Fruit fly (Drosophila melanogaster) whole organism, embryonic: Measurements from ENCODE around the gene COX7AL2.

ENCODE experiments used
- ATbp ChIP-seq: fragments of 200-800 bp; sonication (Bioruptor generic); optimal IDR thresholded peaks from 2 replicates; lab custom pipeline; 2017; ENCODE audit warnings: missing biosample characterization, mild to moderate bottlenecking, missing genetic modification characterization, missing genetic modification reagents
- Aef1 ChIP-seq: fragments of 200-800 bp; sonication (Bioruptor generic); IDR thresholded peaks from 3 replicates; pipeline ENCODE4 v1.3.6; 2022; ENCODE audit warnings: missing biosample characterization, missing genetic modification characterization
- CG10267 ChIP-seq: fragments of 200-800 bp; sonication (Bioruptor generic); optimal IDR thresholded peaks from 2 replicates; lab custom pipeline; 2018; ENCODE audit warnings: missing biosample characterization, mild to moderate bottlenecking, missing genetic modification characterization, moderate library complexity
- CG11247 ChIP-seq: fragments of 200-800 bp; sonication (Bioruptor generic); IDR thresholded peaks from 2 replicates; pipeline ENCODE4 v1.3.6; 2022; ENCODE audit warnings: missing biosample characterization, missing genetic modification characterization
- CG11696 ChIP-seq: fragments of 200-800 bp; sonication (Bioruptor generic); IDR thresholded peaks from 2 replicates; pipeline ENCODE4 v1.3.6; 2022; ENCODE audit warnings: missing biosample characterization, missing genetic modification characterization
- CG12155 ChIP-seq: fragments of 200-800 bp; sonication (Bioruptor generic); optimal IDR thresholded peaks from 3 replicates; lab custom pipeline; 2016; ENCODE audit warnings: missing biosample characterization, missing genetic modification characterization
- CG12299 ChIP-seq: fragments of 200-800 bp; sonication (Bioruptor generic); optimal IDR thresholded peaks from 2 replicates; lab custom pipeline; 2018; ENCODE audit warnings: missing biosample characterization, mild to moderate bottlenecking, missing genetic modification characterization
- CG12659 ChIP-seq: fragments of 200-800 bp; sonication (Bioruptor generic); optimal IDR thresholded peaks from 3 replicates; lab custom pipeline; 2017; ENCODE audit warnings: mild to moderate bottlenecking, missing biosample characterization, missing genetic modification reagents, missing genetic modification characterization
- CG15479 ChIP-seq: fragments of 200-800 bp; sonication (Bioruptor generic); optimal IDR thresholded peaks from 3 replicates; lab custom pipeline; 2019; ENCODE audit warnings: missing biosample characterization, mild to moderate bottlenecking, missing genetic modification characterization, moderate library complexity
- CG17186 ChIP-seq: fragments of 200-800 bp; sonication (Bioruptor generic); optimal IDR thresholded peaks from 3 replicates; lab custom pipeline; 2017; ENCODE audit warnings: missing biosample characterization, missing genetic modification reagents, missing genetic modification characterization
- CG17568 ChIP-seq: fragments of 200-800 bp; sonication (Bioruptor generic); optimal IDR thresholded peaks from 2 replicates; lab custom pipeline; 2018; ENCODE audit warnings: missing biosample characterization, mild to moderate bottlenecking, missing genetic modification characterization, moderate library complexity
- CG2120 ChIP-seq: fragments of 200-800 bp; sonication (Bioruptor generic); optimal IDR thresholded peaks from 3 replicates; lab custom pipeline; 2016; ENCODE audit warnings: missing biosample characterization, missing genetic modification characterization
- CG2712 ChIP-seq: fragments of 200-800 bp; optimal IDR thresholded peaks from 3 replicates; lab custom pipeline; 2019; ENCODE audit warnings: missing biosample characterization, mild to moderate bottlenecking, missing genetic modification characterization, moderate library complexity
- CG33557 ChIP-seq: fragments of 200-800 bp; sonication (Bioruptor generic); optimal IDR thresholded peaks from 2 replicates; lab custom pipeline; 2019; ENCODE audit warnings: missing biosample characterization, mild to moderate bottlenecking, missing genetic modification characterization, moderate library complexity
- CG4617 ChIP-seq: fragments of 200-800 bp; sonication (Bioruptor generic); optimal IDR thresholded peaks from 3 replicates; lab custom pipeline; 2016; ENCODE audit warnings: missing biosample characterization, missing genetic modification characterization, borderline replicate concordance
- CG6689 ChIP-seq: fragments of 200-800 bp; sonication (Bioruptor generic); IDR thresholded peaks from 2 replicates; pipeline ENCODE4 v1.3.6; 2022; ENCODE audit warnings: missing biosample characterization, missing genetic modification characterization
- CG6791 ChIP-seq: fragments of 200-800 bp; sonication (Bioruptor generic); IDR thresholded peaks from 3 replicates; pipeline ENCODE4 v1.3.6; 2022; ENCODE audit warnings: missing biosample characterization, missing genetic modification characterization; ENCODE audit not compliant: partially characterized antibody
- CG7357 ChIP-seq: fragments of 200-800 bp; sonication (Bioruptor generic); IDR thresholded peaks from 3 replicates; pipeline ENCODE4 v1.3.6; 2022; ENCODE audit warnings: missing biosample characterization, missing genetic modification characterization
- CG7987 ChIP-seq: fragments of 200-800 bp; sonication (Bioruptor generic); optimal IDR thresholded peaks from 2 replicates; lab custom pipeline; 2018; ENCODE audit warnings: missing biosample characterization, mild to moderate bottlenecking, missing genetic modification characterization, moderate library complexity
- CG8290 ChIP-seq, 3 experiments: fragments of 200-800 bp; sonication (Bioruptor generic); optimal IDR thresholded peaks; 2 replicates each; lab custom pipeline; 2016 to 2019; ENCODE audit warnings: missing biosample characterization in 3 of 3, missing genetic modification characterization in 3 of 3, mild to moderate bottlenecking in 2 of 3, moderate library complexity in 1 of 3
- CG9876 ChIP-seq: fragments of 200-800 bp; sonication (Bioruptor generic); optimal IDR thresholded peaks from 2 replicates; lab custom pipeline; 2016; ENCODE audit warnings: missing biosample characterization, missing genetic modification characterization
- D ChIP-seq, 2 experiments: fragments of 200-800 bp in 1 of 2; fragments of >200 bp in 1 of 2; sonication (Bioruptor generic) in 1 of 2; optimal IDR thresholded peaks; 2 replicates in 1 of 2; 3 replicates in 1 of 2; lab custom pipeline; 2017; ENCODE audit warnings: mild to moderate bottlenecking in 1 of 2, missing biosample characterization in 1 of 2, missing genetic modification characterization in 1 of 2, missing genetic modification reagents in 1 of 2
- Dip3 ChIP-seq: fragments of 200-800 bp; sonication (Bioruptor generic); optimal IDR thresholded peaks from 3 replicates; lab custom pipeline; 2016; ENCODE audit warnings: missing biosample characterization, missing genetic modification characterization
- Dp ChIP-seq: fragments of 200-800 bp; sonication (Bioruptor generic); optimal IDR thresholded peaks from 2 replicates; lab custom pipeline; 2018; ENCODE audit warnings: missing biosample characterization, mild to moderate bottlenecking, missing genetic modification characterization, moderate library complexity
- HHEX ChIP-seq: fragments of 200-800 bp; sonication (Bioruptor generic); optimal IDR thresholded peaks from 3 replicates; lab custom pipeline; 2017; ENCODE audit warnings: missing biosample characterization, mild to moderate bottlenecking, missing genetic modification characterization, missing genetic modification reagents
- Med ChIP-seq: fragments of 200-800 bp; sonication (Bioruptor generic); peaks from one replicate; lab custom pipeline; 2016; ENCODE audit warnings: missing biosample characterization, missing genetic modification characterization, mild to moderate bottlenecking, inconsistent platforms, moderate library complexity
- NFAT ChIP-seq: fragments of 200-800 bp; sonication (Bioruptor generic); IDR thresholded peaks from 2 replicates; pipeline ENCODE4 v1.3.6; 2022; ENCODE audit warnings: missing biosample characterization, missing genetic modification characterization
- Taf1 ChIP-seq: fragments of 200-800 bp; sonication (Bioruptor generic); IDR thresholded peaks from 2 replicates; pipeline ENCODE4 v1.3.6; 2022; ENCODE audit warnings: missing biosample characterization, missing genetic modification characterization
- Xrp1 ChIP-seq: fragments of 200-800 bp; sonication (Bioruptor generic); IDR thresholded peaks from 2 replicates; pipeline ENCODE4 v1.3.6; 2022; ENCODE audit warnings: missing biosample characterization, missing genetic modification characterization
- ase ChIP-seq: fragments of 200-800 bp; sonication (Bioruptor generic); IDR thresholded peaks from 3 replicates; pipeline ENCODE4 v1.3.6; 2022; ENCODE audit warnings: missing biosample characterization, missing genetic modification characterization
- bsh ChIP-seq, 2 experiments: fragments of 200-800 bp; sonication (Bioruptor generic); optimal IDR thresholded peaks; 2 replicates each; lab custom pipeline; 2017 to 2018; ENCODE audit warnings: mild to moderate bottlenecking in 2 of 2, missing biosample characterization in 2 of 2, missing genetic modification characterization in 2 of 2, moderate library complexity in 1 of 2
- crc ChIP-seq: fragments of 200-800 bp; sonication (Bioruptor generic); optimal IDR thresholded peaks from 2 replicates; lab custom pipeline; 2016; ENCODE audit warnings: missing biosample characterization, missing genetic modification characterization
- danr ChIP-seq: fragments of 200-800 bp; sonication (Bioruptor generic); IDR thresholded peaks from 2 replicates; pipeline ENCODE4 v1.3.6; 2022; ENCODE audit warnings: missing biosample characterization, missing genetic modification characterization
- eve ChIP-seq, 2 experiments: fragments of >200 bp; optimal IDR thresholded peaks; 2 replicates each; lab custom pipeline; 2017; ENCODE audit warnings: missing biosample characterization in 2 of 2, missing genetic modification characterization in 2 of 2
- ind ChIP-seq: fragments of 200-800 bp; sonication (Bioruptor generic); optimal IDR thresholded peaks from 3 replicates; lab custom pipeline; 2016; ENCODE audit warnings: missing biosample characterization, missing genetic modification characterization
- inv ChIP-seq: fragments of 200-800 bp; sonication (Bioruptor generic); IDR thresholded peaks from 2 replicates; pipeline ENCODE4 v1.3.6; 2022; ENCODE audit warnings: missing biosample characterization, missing genetic modification characterization; ENCODE audit not compliant: partially characterized antibody
- mld ChIP-seq: fragments of 200-800 bp; sonication (Bioruptor generic); IDR thresholded peaks from 3 replicates; pipeline ENCODE4 v1.3.6; 2022; ENCODE audit warnings: missing biosample characterization, missing genetic modification characterization; ENCODE audit not compliant: partially characterized antibody
- otp ChIP-seq: fragments of 200-800 bp; sonication (Bioruptor generic); IDR thresholded peaks from 3 replicates; pipeline ENCODE4, ENCODE4 v1.3.6; 2022; ENCODE audit warnings: missing biosample characterization, missing genetic modification characterization
- pho ChIP-seq: fragments of 200-800 bp; sonication (Bioruptor generic); optimal IDR thresholded peaks from 2 replicates; lab custom pipeline; 2016; ENCODE audit warnings: missing biosample characterization, missing genetic modification characterization
- phol ChIP-seq: fragments of 200-800 bp; sonication (Bioruptor generic); optimal IDR thresholded peaks from 3 replicates; lab custom pipeline; 2018; ENCODE audit warnings: missing biosample characterization, mild to moderate bottlenecking, missing genetic modification characterization, moderate library complexity
- salm ChIP-seq: fragments of 200-800 bp; sonication (Bioruptor generic); optimal IDR thresholded peaks from 2 replicates; lab custom pipeline; 2018; ENCODE audit warnings: missing biosample characterization, mild to moderate bottlenecking, missing genetic modification characterization
- shn ChIP-seq: fragments of 200-800 bp; sonication (Bioruptor generic); optimal IDR thresholded peaks from 3 replicates; lab custom pipeline; 2016; ENCODE audit warnings: missing biosample characterization, missing genetic modification characterization
- so ChIP-seq: fragments of 200-800 bp; sonication (Bioruptor generic); IDR thresholded peaks from 3 replicates; pipeline ENCODE4 v1.3.6; 2022; ENCODE audit warnings: missing biosample characterization, missing genetic modification characterization
- z ChIP-seq: fragments of 200-800 bp; sonication (Bioruptor generic); IDR thresholded peaks from 3 replicates; pipeline ENCODE4 v1.3.6; 2022; ENCODE audit warnings: missing biosample characterization, missing genetic modification characterization
- zf30C ChIP-seq: fragments of 200-800 bp; sonication (Bioruptor generic); optimal IDR thresholded peaks from 3 replicates; lab custom pipeline; 2018; ENCODE audit warnings: missing biosample characterization, mild to moderate bottlenecking, missing genetic modification characterization

The COX7AL2 gene

dm6 chr2L:2177312-2177968 is 20.3 kb downstream of the COX7AL2 start (continued):
- TF ChIP-seq CG9876 (GFP tag; lab: Kevin White, UChicago) (no peak), Dp (GFP tag; lab: Kevin White, UChicago) (no peak), CG2712 (tag; lab: Kevin White, UChicago) (peak; percentile 8), z (GFP tag; lab: Robert Waterston, UW) (0 out of 3 replicates have a peak, but pooled peaks have one; percentile 40), CG17186 (GFP tag; lab: Kevin White, UChicago) (no peak), mld (GFP tag; lab: Robert Waterston, UW) (no peak), CG7987 (GFP tag; lab: Kevin White, UChicago) (no peak)
- TF ChIP-seq, all 482 proteins: peak for 192

dm6 chr2L:2175930-2176643 is 21.6 kb downstream of the COX7AL2 start:
- TF ChIP-seq Dip3 (GFP tag; lab: Kevin White, UChicago) (peak; percentile 26), CG6689 (GFP tag; lab: Robert Waterston, UW) (peak; percentile 29; the same call in 1 of the 2 replicates), CG8290 (GFP tag; optimal IDR thresholded peaks at IDR 0.05; lab: Kevin White, UChicago) (no peak), CG8290 (tag; optimal IDR thresholded peaks at IDR 0.05; lab: Kevin White, UChicago) (peak in 1 of 2 experiments; percentile 18), so (GFP tag; lab: Robert Waterston, UW) (0 out of 3 replicates have a peak, but pooled peaks have one; percentile 8), pho (GFP tag; lab: Kevin White, UChicago) (peak; percentile 44), D (optimal IDR thresholded peaks at IDR 0.05; lab: Kevin White, UChicago) (no peak), D (GFP tag; optimal IDR thresholded peaks at IDR 0.05; lab: Kevin White, UChicago) (no peak), CG11696 (GFP tag; lab: Robert Waterston, UW) (peak; percentile 84), Aef1 (GFP tag; lab: Robert Waterston, UW) (no peak), ATbp (no peak), ind (GFP tag; lab: Kevin White, UChicago) (peak; percentile 24), phol (tag; lab: Kevin White, UChicago) (peak; percentile 54), inv (GFP tag; lab: Robert Waterston, UW) (no peak), shn (GFP tag; lab: Kevin White, UChicago) (no peak), NFAT (peak; percentile 62), Med (peak; percentile 83), crc (GFP tag; lab: Kevin White, UChicago) (no peak), Taf1 (peak; percentile 20; the same call in 1 of the 2 replicates), HHEX (GFP tag; lab: Kevin White, UChicago) (peak; percentile 40), Xrp1 (GFP tag; lab: Robert Waterston, UW) (peak; percentile 25; the same call in 1 of the 2 replicates), CG12155 (GFP tag; lab: Kevin White, UChicago) (peak; percentile 45), CG15479 (no peak), bsh (GFP tag; optimal IDR thresholded peaks at IDR 0.05; lab: Kevin White, UChicago) (peak in 1 of 2 experiments; percentile 28), eve (GFP tag; optimal IDR thresholded peaks at IDR 0.05; lab: Kevin White, UChicago) (peak in 1 of 2 experiments; percentile 58), CG4617 (no peak), CG33557 (GFP tag; lab: Kevin White, UChicago) (no peak), CG12659 (GFP tag; lab: Kevin White, UChicago) (peak; percentile 67), CG6791 (GFP tag; lab: Robert Waterston, UW) (no peak), CG12299 (tag; lab: Kevin White, UChicago) (peak; percentile 5), zf30C (GFP tag; lab: Kevin White, UChicago) (no peak), salm (tag; lab: Kevin White, UChicago) (no peak), CG10267 (tag; lab: Kevin White, UChicago) (peak; percentile 17), CG7357 (GFP tag; lab: Robert Waterston, UW) (no peak), CG17568 (GFP tag; lab: Kevin White, UChicago) (peak; percentile 2), CG11247 (GFP tag; lab: Robert Waterston, UW) (no peak; the same call in 1 of the 2 replicates), CG2120 (GFP tag; lab: Kevin White, UChicago) (peak; percentile 79), ase (GFP tag; lab: Robert Waterston, UW) (0 out of 3 replicates have a peak, but pooled peaks have one; percentile 33), otp (GFP tag; lab: Robert Waterston, UW) (no peak), danr (GFP tag; lab: Robert Waterston, UW) (no peak)
